Worm (Caenorhabditis elegans): Measurements from ENCODE around the gene spd-3.

spd-3 gene

ce11 chrIV:6789950-6790349 is 27.4 kb downstream of the spd-3 start:
- TF ChIP-seq mep-1 (tag; optimal IDR thresholded peaks at IDR 0.05), result no peak
- TF ChIP-seq nhr-28 (tag; optimal IDR thresholded peaks at IDR 0.05), result no peak
- no peak for TF ChIP-seq ztf-11 (tag; optimal IDR thresholded peaks at IDR 0.05)
- no peak for TF ChIP-seq sptf-1 (tag; optimal IDR thresholded peaks at IDR 0.05)
- TF ChIP-seq cnd-1 (tag; optimal IDR thresholded peaks at IDR 0.05), result no peak
- TF ChIP-seq sem-2 (GFP tag; optimal IDR thresholded peaks at IDR 0.05), result no peak
- no peak for TF ChIP-seq nhr-2 (tag; optimal IDR thresholded peaks at IDR 0.05)
- TF ChIP-seq unc-120 (tag; optimal IDR thresholded peaks at IDR 0.05; ENCODE audit: poor library complexity, severe bottlenecking), result no peak
- TF ChIP-seq tbx-8 (GFP tag; optimal IDR thresholded peaks at IDR 0.05), result no peak
- no peak for TF ChIP-seq M03D4.4 (tag; optimal IDR thresholded peaks at IDR 0.05)
- TF ChIP-seq zip-8 (tag; optimal IDR thresholded peaks at IDR 0.05), result no peak
- no peak for TF ChIP-seq ceh-43 (GFP tag; optimal IDR thresholded peaks at IDR 0.05)
- TF ChIP-seq lsy-2 (tag; optimal IDR thresholded peaks at IDR 0.05), result no peak
- TF ChIP-seq ham-2 (GFP tag; optimal IDR thresholded peaks at IDR 0.05), result no peak
- TF ChIP-seq unc-39 (tag; optimal IDR thresholded peaks at IDR 0.05), result no peak
- TF ChIP-seq lin-32 (GFP tag; optimal IDR thresholded peaks at IDR 0.05), result no peak

- TF ChIP-seq ham-2 (GFP tag; optimal IDR thresholded peaks at IDR 0.05) (peak; percentile 30), unc-62 (GFP tag; optimal IDR thresholded peaks at IDR 0.05) (peak; percentile 91), lin-13 (tag; optimal IDR thresholded peaks at IDR 0.05) (peak; percentile 82), elt-1 (tag; optimal IDR thresholded peaks at IDR 0.05; ENCODE audit: borderline replicate concordance, insufficient read depth) (peak; percentile 34), sem-2 (GFP tag; optimal IDR thresholded peaks at IDR 0.05) (no peak), flh-1 (GFP tag; optimal IDR thresholded peaks at IDR 0.05) (no peak), sptf-1 (tag; optimal IDR thresholded peaks at IDR 0.05) (peak; percentile 74), unc-39 (tag; optimal IDR thresholded peaks at IDR 0.05) (no peak), nhr-2 (tag; optimal IDR thresholded peaks at IDR 0.05) (peak; percentile 44), ceh-39 (tag; optimal IDR thresholded peaks at IDR 0.05) (peak; percentile 85), nhr-237 (tag; optimal IDR thresholded peaks at IDR 0.05) (peak; percentile 95), lsy-2 (tag; optimal IDR thresholded peaks at IDR 0.05) (peak; percentile 82), unc-120 (tag; optimal IDR thresholded peaks at IDR 0.05; ENCODE audit: poor library complexity, severe bottlenecking) (peak; percentile 93), bed-3 (GFP tag; optimal IDR thresholded peaks at IDR 0.05) (no peak), M03D4.4 (tag; optimal IDR thresholded peaks at IDR 0.05) (no peak), pha-4 (tag; optimal IDR thresholded peaks at IDR 0.05) (peak; percentile 70), cnd-1 (tag; optimal IDR thresholded peaks at IDR 0.05) (peak; percentile 40), snpc-4 (tag; optimal IDR thresholded peaks at IDR 0.05) (no peak), ceh-83 (GFP tag; optimal IDR thresholded peaks at IDR 0.05) (no peak), nhr-12 (tag; optimal IDR thresholded peaks at IDR 0.05) (no peak), mab-5 (tag; optimal IDR thresholded peaks at IDR 0.05) (peak; percentile 35), drap-1 (GFP tag; optimal IDR thresholded peaks at IDR 0.05) (peak; percentile 57), nhr-76 (tag; optimal IDR thresholded peaks at IDR 0.05) (no peak), blmp-1 (tag; optimal IDR thresholded peaks at IDR 0.05) (peak; percentile 43), elt-3 (tag; optimal IDR thresholded peaks at IDR 0.05) (peak; percentile 41), zip-8 (tag; optimal IDR thresholded peaks at IDR 0.05) (no peak), hlh-1 (tag; optimal IDR thresholded peaks at IDR 0.05) (peak; percentile 75), nhr-28 (tag; optimal IDR thresholded peaks at IDR 0.05) (no peak), ces-1 (GFP tag; optimal IDR thresholded peaks at IDR 0.05) (peak; percentile 78), mep-1 (tag; optimal IDR thresholded peaks at IDR 0.05) (peak; percentile 99), ztf-11 (tag; optimal IDR thresholded peaks at IDR 0.05) (peak; percentile 36), lin-32 (GFP tag; optimal IDR thresholded peaks at IDR 0.05) (no peak), tbx-8 (GFP tag; optimal IDR thresholded peaks at IDR 0.05) (no peak), ceh-43 (GFP tag; optimal IDR thresholded peaks at IDR 0.05) (no peak), mls-2 (tag; optimal IDR thresholded peaks at IDR 0.05) (peak; percentile 31)
Observed at ce11 chrIV:6790438-6791124, 28.1 kb downstream of the spd-3 start, which contains the start of the genes C17H12.2 and vha-8. Gene C17H12.2 (minus strand): TSS chrIV:6790488. Gene vha-8 (plus strand): TSS chrIV:6791074.
